Worm (Caenorhabditis elegans) whole organism, midembryonic: Measurements from ENCODE around the gene srw-34.

ENCODE experiments used
- flt-1 ChIP-seq: fragments of 200-800 bp; sonication (Bioruptor generic); IDR thresholded peaks from 2 replicates; pipeline ENCODE4 v1.3.6; 2022; ENCODE audit warnings: missing genetic modification characterization, missing compliant biosample characterization
- med-1 ChIP-seq: sonication (generic microtip); optimal IDR thresholded peaks from 2 replicates; lab custom pipeline; 2017; ENCODE audit warnings: missing genetic modification characterization, mild to moderate bottlenecking, missing compliant biosample characterization, antibody characterized with exemption, missing genetic modification reagents; ENCODE audit not compliant: insufficient read depth

- no peak for TF ChIP-seq med-1 (GFP tag; lab: Kevin White, UChicago)
- no peak for TF ChIP-seq flt-1 (GFP tag; lab: Robert Waterston, UW)
Observed at ce11 chrV:16570697-16571096, 48.6 kb upstream of the srw-34 start, which contains the start of gene nhr-233.
